Fruit fly (Drosophila melanogaster): ENCODE measurements around the gene mtgo.

mtgo gene

dm6 chr2L:16591934-16592333 is 47.1 kb downstream of the mtgo start (continued):
- no peak for TF ChIP-seq Ravus (GFP tag; IDR thresholded peaks at IDR 0.05)
- no peak for TF ChIP-seq Tbp (GFP tag; optimal IDR thresholded peaks at IDR 0.05)
- TF ChIP-seq H2.0 (GFP tag; IDR thresholded peaks at IDR 0.05): 0 out of 2 replicates have a peak, but pooled peaks have one; percentile 16
- no peak for TF ChIP-seq cad (GFP tag; optimal IDR thresholded peaks at IDR 0.05)
- no peak for TF ChIP-seq CG4617 (GFP tag; optimal IDR thresholded peaks at IDR 0.05; ENCODE audit: borderline replicate concordance)
- TF ChIP-seq CG17328 (GFP tag; IDR thresholded peaks at IDR 0.05): peak; percentile 71; the same call in 1 of the 2 replicates
- TF ChIP-seq Dek (tag; optimal IDR thresholded peaks at IDR 0.05): peak; percentile 31
- TF ChIP-seq unpg (GFP tag; optimal IDR thresholded peaks at IDR 0.05): peak; percentile 71
- TF ChIP-seq sna (GFP tag; IDR thresholded peaks at IDR 0.05; ENCODE audit: partially characterized antibody): no peak
- 0 out of 2 replicates have a peak, but pooled peaks have one; percentile 44 for TF ChIP-seq CG14441 (GFP tag; IDR thresholded peaks at IDR 0.05)
- TF ChIP-seq Scr (GFP tag; IDR thresholded peaks at IDR 0.05; ENCODE audit: partially characterized antibody): no peak
- TF ChIP-seq sens-2 (GFP tag; IDR thresholded peaks at IDR 0.05): peak; percentile 49; the same call in 1 of the 2 replicates
- TF ChIP-seq Hr78 (GFP tag; optimal IDR thresholded peaks at IDR 0.05): peak in 1 of 2 experiments; percentile 38
- no peak for TF ChIP-seq al (GFP tag; IDR thresholded peaks at IDR 0.05)
- TF ChIP-seq MBD-R2 (GFP tag; IDR thresholded peaks at IDR 0.05): no peak
- no peak for TF ChIP-seq CG6683 (GFP tag; optimal IDR thresholded peaks at IDR 0.05)
- no peak for TF ChIP-seq slp2 (GFP tag; optimal IDR thresholded peaks at IDR 0.05)
- no peak for TF ChIP-seq CG7271 (tag; optimal IDR thresholded peaks at IDR 0.05)
- TF ChIP-seq Elba2 (GFP tag; optimal IDR thresholded peaks at IDR 0.05): no peak
- peak; percentile 27 for TF ChIP-seq ind (GFP tag; optimal IDR thresholded peaks at IDR 0.05)
- no peak for TF ChIP-seq CG15011 (GFP tag; optimal IDR thresholded peaks at IDR 0.05)
- TF ChIP-seq sr (GFP tag; IDR thresholded peaks at IDR 0.05): no peak
- no peak for TF ChIP-seq CG16813 (GFP tag; IDR thresholded peaks at IDR 0.05; ENCODE audit: partially characterized antibody)
- no peak for TF ChIP-seq CG13123 (GFP tag; optimal IDR thresholded peaks at IDR 0.05)
- no peak for TF ChIP-seq Trl (optimal IDR thresholded peaks at IDR 0.05)
- TF ChIP-seq Trl (GFP tag; optimal IDR thresholded peaks at IDR 0.05): no peak
- TF ChIP-seq CG8765 (GFP tag; IDR thresholded peaks at IDR 0.05): no peak
- no peak for TF ChIP-seq h (optimal IDR thresholded peaks at IDR 0.05)

DNA sequence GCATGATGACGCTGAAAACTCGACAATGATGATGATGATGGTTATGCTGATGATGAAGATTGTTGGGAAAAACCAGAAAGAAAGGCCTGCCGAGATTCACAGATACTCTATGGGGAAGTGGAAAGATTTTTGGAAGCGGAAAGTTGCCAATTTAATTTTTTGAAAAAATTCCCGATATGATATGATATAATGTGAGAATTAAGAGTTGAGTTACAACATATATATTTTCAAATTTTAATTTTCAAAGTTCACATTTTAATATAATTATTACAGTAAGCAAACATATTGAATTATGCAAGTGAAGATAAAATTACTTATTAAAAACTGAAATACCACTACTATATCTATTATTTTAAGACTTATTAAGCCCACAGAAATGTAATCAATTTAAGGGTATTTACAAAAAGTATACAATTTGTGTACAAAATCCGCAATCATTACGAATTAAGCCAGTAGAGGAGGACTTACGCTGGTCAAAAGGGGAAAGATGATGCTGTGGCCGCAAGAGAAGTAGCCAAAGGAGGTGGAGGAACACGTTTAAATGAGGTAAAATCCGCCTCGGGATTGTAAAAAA is 49.2 kb downstream of the mtgo start:
- TF ChIP-seq CG2875 (GFP tag; optimal IDR thresholded peaks at IDR 0.05) (no peak), sc (optimal IDR thresholded peaks at IDR 0.05) (no peak), sc (GFP tag; optimal IDR thresholded peaks at IDR 0.05) (no peak), D19A (tag; optimal IDR thresholded peaks at IDR 0.05) (peak; percentile 67)

DNA sequence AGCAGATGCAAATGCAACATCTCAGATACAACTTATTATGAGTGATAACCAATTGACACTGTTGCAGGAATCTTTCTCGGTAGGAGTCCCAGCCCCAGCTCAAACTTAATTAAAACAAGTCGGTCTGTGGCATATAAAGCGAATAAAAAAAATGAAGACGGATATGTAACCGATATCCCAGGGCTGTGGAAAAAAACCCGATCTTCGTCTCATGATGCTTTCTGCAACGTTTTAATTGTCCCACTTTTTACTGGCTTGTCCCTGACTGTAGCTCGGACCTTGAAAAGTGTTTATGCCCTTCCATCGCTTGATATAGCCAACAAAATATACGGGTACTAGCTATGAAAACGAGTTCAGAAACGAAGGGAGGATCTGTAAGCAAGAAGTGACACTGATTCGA is 49.8 kb downstream of the mtgo start:
- TF ChIP-seq gcm (GFP tag; optimal IDR thresholded peaks at IDR 0.05) (peak; percentile 23), Chrac-16 (GFP tag; optimal IDR thresholded peaks at IDR 0.05) (no peak)

DNA sequence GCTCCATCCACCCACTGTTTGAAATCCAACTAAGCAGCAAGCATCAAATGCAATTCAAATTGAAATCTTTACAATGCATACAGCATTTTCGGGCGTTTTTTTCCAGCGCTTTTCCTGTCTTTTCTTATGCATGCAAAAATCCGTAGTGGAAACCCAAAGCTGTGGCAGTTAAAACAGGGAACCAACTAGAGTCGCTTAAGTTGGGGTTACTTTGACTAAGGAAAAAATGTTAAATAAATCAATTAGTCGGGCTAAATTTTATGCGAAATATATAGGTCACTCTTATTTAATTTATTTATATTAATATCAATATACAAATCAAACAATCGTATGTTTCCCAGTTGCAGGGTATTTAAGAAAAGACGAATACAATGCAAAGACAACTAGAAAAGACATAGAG is 51.1 kb downstream of the mtgo start:
- TF ChIP-seq Rfx (GFP tag; IDR thresholded peaks at IDR 0.05) (no peak), lmd (GFP tag; IDR thresholded peaks at IDR 0.05) (no peak), CG3726 (GFP tag; IDR thresholded peaks at IDR 0.05) (no peak), CG13424 (tag; optimal IDR thresholded peaks at IDR 0.05) (no peak), CG3995 (GFP tag; optimal IDR thresholded peaks at IDR 0.05) (no peak), az2 (GFP tag; optimal IDR thresholded peaks at IDR 0.05) (no peak), CG4730 (GFP tag; IDR thresholded peaks at IDR 0.05) (no peak)

All from whole organism, embryonic.